Worm (Caenorhabditis elegans): ENCODE measurements around the gene srbc-45.

The srbc-45 gene

DNA sequence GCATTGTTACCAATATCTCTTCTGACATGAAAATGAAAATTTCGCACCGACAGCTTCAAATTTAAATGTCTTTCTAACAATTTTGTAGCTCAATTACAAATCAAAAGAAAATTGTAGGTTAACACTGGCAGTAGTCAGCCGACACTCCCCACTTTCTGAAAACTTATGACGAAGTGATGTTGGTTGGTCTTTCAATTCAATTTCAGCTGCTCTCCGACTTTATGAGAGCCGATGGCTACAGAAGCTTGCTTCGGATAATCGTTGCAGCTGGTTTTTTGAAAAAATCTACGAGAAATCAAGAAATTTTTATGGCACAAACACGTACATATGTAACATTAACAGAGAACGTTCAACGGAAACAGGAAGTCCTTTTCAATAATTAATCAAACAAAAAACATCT, 18.5 kb upstream of the srbc-45 start, which contains the start of gene sre-20:
Gene sre-20, minus strand, starts transcription at position 101 of the 400 bp plus-strand sequence.
- no peak for TF ChIP-seq T22C8.4 (GFP tag; IDR thresholded peaks at IDR 0.05)
- TF ChIP-seq ztf-23 (GFP tag; IDR thresholded peaks at IDR 0.05), result no peak
- no peak for TF ChIP-seq tab-1 (GFP tag; IDR thresholded peaks at IDR 0.05)
- no peak for TF ChIP-seq ztf-29 (GFP tag; IDR thresholded peaks at IDR 0.05)
- TF ChIP-seq flt-1 (GFP tag; IDR thresholded peaks at IDR 0.05), result no peak
- TF ChIP-seq med-1 (GFP tag; optimal IDR thresholded peaks at IDR 0.05; ENCODE audit: insufficient read depth), result no peak
- TF ChIP-seq klf-2 (GFP tag; conservative IDR thresholded peaks at IDR 0.05), result no peak
- TF ChIP-seq cog-1 (tag; optimal IDR thresholded peaks at IDR 0.05), result no peak
- TF ChIP-seq ref-1 (GFP tag; conservative IDR thresholded peaks at IDR 0.05), result no peak

DNA sequence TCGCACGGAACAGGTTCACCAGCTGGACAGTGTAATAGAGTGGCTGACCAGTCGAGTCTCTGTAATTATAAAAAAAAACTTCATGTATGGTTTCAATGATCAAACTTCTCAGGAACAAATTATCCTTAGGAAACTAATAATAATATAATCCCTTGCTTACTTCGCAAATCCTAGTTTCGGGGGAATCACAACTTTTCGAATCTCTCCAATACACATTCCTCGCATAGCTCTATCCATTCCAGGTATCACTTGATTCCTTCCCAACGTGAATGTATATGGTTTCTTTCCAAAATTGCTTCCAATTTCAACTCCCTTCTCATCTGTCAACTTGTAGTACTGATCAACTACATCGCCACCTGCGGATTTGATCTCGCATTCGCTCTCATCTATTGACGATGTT, 17.0 kb upstream of the srbc-45 start:
- TF ChIP-seq cog-1 (tag; optimal IDR thresholded peaks at IDR 0.05), result no peak
- TF ChIP-seq ztf-23 (GFP tag; IDR thresholded peaks at IDR 0.05), result no peak
- TF ChIP-seq ref-1 (GFP tag; conservative IDR thresholded peaks at IDR 0.05), result no peak
- TF ChIP-seq T22C8.4 (GFP tag; IDR thresholded peaks at IDR 0.05), result no peak
- no peak for TF ChIP-seq med-1 (GFP tag; optimal IDR thresholded peaks at IDR 0.05; ENCODE audit: insufficient read depth)
- TF ChIP-seq ztf-29 (GFP tag; IDR thresholded peaks at IDR 0.05), result no peak
- no peak for TF ChIP-seq tab-1 (GFP tag; IDR thresholded peaks at IDR 0.05)

DNA sequence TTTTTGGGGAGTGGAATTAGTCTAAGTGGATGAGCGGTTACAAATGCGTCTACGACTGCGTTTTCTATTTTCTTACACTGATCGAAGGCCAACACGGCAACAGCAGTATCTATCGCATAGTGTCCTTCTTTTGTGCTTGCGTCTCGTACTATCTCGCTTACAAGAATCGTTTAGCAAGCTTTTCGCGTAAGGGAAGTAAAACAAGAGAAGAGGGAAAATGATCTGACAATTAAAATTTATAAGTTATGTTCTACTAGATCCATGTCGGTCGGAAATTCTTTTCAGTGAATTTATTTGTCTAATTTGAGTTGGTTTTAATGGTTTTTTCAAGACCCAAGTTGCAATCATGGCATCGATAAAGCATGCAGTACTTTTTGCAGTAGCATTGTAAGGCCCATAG, 16.3 kb upstream of the srbc-45 start, which contains the start of gene fkb-4:
Gene fkb-4, minus strand, starts transcription at position 101 of the 400 bp plus-strand sequence.
- TF ChIP-seq cog-1 (tag; optimal IDR thresholded peaks at IDR 0.05) (no peak), flt-1 (GFP tag; IDR thresholded peaks at IDR 0.05) (no peak), med-1 (GFP tag; optimal IDR thresholded peaks at IDR 0.05; ENCODE audit: insufficient read depth) (no peak), klf-2 (GFP tag; conservative IDR thresholded peaks at IDR 0.05) (no peak), tab-1 (GFP tag; IDR thresholded peaks at IDR 0.05) (no peak), T22C8.4 (GFP tag; IDR thresholded peaks at IDR 0.05) (no peak), ztf-23 (GFP tag; IDR thresholded peaks at IDR 0.05) (no peak), ztf-29 (GFP tag; IDR thresholded peaks at IDR 0.05) (no peak), ref-1 (GFP tag; conservative IDR thresholded peaks at IDR 0.05) (no peak)

DNA sequence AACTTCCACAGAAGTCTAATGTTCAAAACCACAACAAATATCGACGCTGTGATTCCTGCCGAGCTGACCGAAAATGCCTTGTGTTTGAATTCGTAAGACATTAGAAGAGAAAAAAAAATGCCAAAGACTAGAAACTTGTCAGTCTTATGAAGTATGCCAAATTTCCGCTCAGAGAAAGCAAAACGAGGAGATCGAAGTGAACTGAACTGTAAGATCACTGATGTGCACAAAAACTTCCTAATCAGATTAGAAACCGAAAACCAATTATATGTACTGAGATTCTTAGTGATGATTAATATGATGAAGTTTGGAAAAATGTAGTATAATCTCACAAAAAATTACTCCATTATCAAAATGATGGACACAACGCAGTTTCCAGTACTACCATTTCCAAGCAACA, 14.9 kb upstream of the srbc-45 start, which contains the start of gene srbc-44:
Gene srbc-44, minus strand, starts transcription at position 101 of the 400 bp plus-strand sequence.
- no peak for TF ChIP-seq cog-1 (tag; optimal IDR thresholded peaks at IDR 0.05)

DNA sequence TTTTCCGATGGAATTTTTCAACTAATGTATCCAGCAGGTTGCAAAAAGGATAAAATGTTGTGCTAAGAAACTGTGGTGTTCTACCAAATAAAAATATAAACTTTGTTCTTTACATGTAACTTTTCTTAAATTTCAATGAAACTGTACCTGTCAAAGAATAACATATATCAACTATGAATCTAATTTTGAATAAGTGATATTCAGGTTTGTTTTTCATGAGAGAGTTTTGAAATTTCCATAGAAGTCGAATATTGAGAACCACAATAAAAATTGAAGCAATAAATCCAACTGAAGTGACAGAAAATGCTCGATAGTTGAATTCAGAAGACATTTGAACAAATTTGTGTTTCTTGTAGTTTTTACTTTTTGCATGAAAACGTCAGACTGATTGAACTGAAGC, 13.2 kb upstream of the srbc-45 start, which contains the start of gene srbc-43:
Gene srbc-43, minus strand, starts transcription at position 331 of the 400 bp plus-strand sequence.
- TF ChIP-seq tab-1 (GFP tag; IDR thresholded peaks at IDR 0.05), result no peak

DNA sequence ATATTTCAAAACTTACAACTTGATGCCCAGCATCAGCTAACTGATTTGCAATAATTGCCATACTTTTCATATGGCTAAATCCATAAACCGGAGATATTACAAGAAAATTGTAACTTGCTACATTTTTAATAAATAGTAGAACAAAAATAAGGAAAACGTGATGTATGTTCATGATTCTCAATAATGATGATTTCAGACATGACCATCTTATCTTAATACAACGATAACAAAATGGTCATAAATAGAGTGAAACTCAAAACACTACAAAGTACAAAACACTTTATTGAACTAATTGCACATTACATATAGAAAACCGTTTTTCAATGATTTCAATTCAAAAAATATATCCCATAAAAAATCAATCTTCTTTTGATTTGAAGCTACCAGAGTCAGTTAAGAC, 10.6 kb upstream of the srbc-45 start, which contains the start of gene ugt-5:
Gene ugt-5, minus strand, starts transcription at position 214 of the 400 bp plus-strand sequence.
- TF ChIP-seq cog-1 (tag; optimal IDR thresholded peaks at IDR 0.05) (no peak), flt-1 (GFP tag; IDR thresholded peaks at IDR 0.05) (no peak), tab-1 (GFP tag; IDR thresholded peaks at IDR 0.05) (no peak), ref-1 (GFP tag; conservative IDR thresholded peaks at IDR 0.05) (no peak), T22C8.4 (GFP tag; IDR thresholded peaks at IDR 0.05) (no peak), med-1 (GFP tag; optimal IDR thresholded peaks at IDR 0.05; ENCODE audit: insufficient read depth) (no peak), ztf-29 (GFP tag; IDR thresholded peaks at IDR 0.05) (no peak), klf-2 (GFP tag; conservative IDR thresholded peaks at IDR 0.05) (no peak), ztf-23 (GFP tag; IDR thresholded peaks at IDR 0.05) (no peak)

DNA sequence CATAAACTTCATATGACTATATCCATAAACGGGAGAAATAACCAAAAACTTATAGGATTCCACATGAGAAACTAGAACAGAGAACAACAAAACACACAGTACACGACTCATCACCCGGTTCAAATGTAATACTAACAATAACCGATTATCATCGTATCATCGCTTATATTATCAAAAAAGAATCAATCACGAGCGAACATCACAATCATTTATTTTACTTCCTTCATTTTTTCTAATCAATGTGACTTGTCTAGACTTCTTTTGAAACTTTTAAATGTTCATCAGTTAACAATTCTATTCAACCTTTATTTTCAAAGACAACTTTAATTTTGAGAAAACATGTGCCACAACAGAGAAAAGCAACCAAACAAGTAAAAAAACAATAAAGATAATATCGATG, 8.2 kb upstream of the srbc-45 start, which contains the start of gene ugt-4:
Gene ugt-4, minus strand, starts transcription at position 141 of the 400 bp plus-strand sequence.
- TF ChIP-seq ref-1 (GFP tag; conservative IDR thresholded peaks at IDR 0.05) (no peak), ztf-23 (GFP tag; IDR thresholded peaks at IDR 0.05) (no peak), flt-1 (GFP tag; IDR thresholded peaks at IDR 0.05) (no peak), tab-1 (GFP tag; IDR thresholded peaks at IDR 0.05) (no peak), cog-1 (tag; optimal IDR thresholded peaks at IDR 0.05) (no peak), med-1 (GFP tag; optimal IDR thresholded peaks at IDR 0.05; ENCODE audit: insufficient read depth) (no peak), klf-2 (GFP tag; conservative IDR thresholded peaks at IDR 0.05) (no peak), T22C8.4 (GFP tag; IDR thresholded peaks at IDR 0.05) (no peak), ztf-29 (GFP tag; IDR thresholded peaks at IDR 0.05) (no peak)

DNA sequence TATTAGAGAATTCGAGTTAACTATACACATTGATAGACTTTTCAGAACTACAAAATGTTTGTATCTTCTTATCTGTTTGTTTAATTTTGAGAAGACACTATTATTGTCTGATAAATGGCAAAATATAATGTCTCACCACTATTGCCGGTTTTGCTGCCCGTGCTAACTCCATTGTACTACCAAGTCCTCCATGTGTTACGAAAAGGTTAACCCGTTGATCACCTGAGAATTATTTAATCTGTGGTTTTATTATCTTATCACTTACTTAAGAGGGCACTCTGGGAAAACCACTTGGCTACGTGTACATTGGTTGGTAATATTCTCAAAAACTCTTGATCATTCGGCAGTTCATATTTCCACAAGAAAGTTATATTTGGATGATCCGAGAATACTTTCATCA, 7.4 kb upstream of the srbc-45 start:
- TF ChIP-seq T22C8.4 (GFP tag; IDR thresholded peaks at IDR 0.05) (no peak), ref-1 (GFP tag; conservative IDR thresholded peaks at IDR 0.05) (no peak), klf-2 (GFP tag; conservative IDR thresholded peaks at IDR 0.05) (no peak), ztf-29 (GFP tag; IDR thresholded peaks at IDR 0.05) (no peak), ztf-23 (GFP tag; IDR thresholded peaks at IDR 0.05) (no peak), flt-1 (GFP tag; IDR thresholded peaks at IDR 0.05) (no peak), cog-1 (tag; optimal IDR thresholded peaks at IDR 0.05) (no peak)

DNA sequence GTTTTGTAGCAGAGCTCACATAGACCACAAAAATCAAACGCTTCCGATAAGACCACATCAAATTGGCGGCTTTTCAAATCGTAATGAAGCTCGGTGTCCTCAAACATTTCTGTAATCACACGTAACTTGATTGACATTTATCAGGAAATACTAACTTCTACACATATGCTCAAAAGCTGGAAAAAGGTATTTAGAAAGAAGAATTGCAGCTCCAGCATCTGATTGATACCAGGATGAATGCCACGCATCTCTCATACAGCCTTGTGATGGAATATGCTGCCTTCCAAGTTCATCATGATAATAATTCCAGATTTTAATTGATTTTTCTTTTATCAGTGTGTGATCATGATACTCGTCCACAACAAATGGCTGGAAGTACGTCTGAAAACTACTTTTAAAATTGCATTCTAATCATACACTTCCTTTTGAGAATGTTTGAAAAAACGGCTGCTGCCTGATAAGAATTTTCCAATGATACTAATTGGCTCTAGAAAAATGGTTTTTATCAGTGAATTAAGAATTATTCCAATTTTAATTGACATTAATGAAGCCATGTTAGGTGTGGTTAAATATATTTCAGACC, 6.4 kb upstream of the srbc-45 start:
- TF ChIP-seq cog-1 (tag; optimal IDR thresholded peaks at IDR 0.05), result no peak
- no peak for TF ChIP-seq tab-1 (GFP tag; IDR thresholded peaks at IDR 0.05)
- TF ChIP-seq ztf-29 (GFP tag; IDR thresholded peaks at IDR 0.05), result no peak
- TF ChIP-seq T22C8.4 (GFP tag; IDR thresholded peaks at IDR 0.05), result no peak
- no peak for TF ChIP-seq ztf-23 (GFP tag; IDR thresholded peaks at IDR 0.05)
- no peak for TF ChIP-seq ref-1 (GFP tag; conservative IDR thresholded peaks at IDR 0.05)
- no peak for TF ChIP-seq flt-1 (GFP tag; IDR thresholded peaks at IDR 0.05)
- TF ChIP-seq med-1 (GFP tag; optimal IDR thresholded peaks at IDR 0.05; ENCODE audit: insufficient read depth), result no peak

DNA sequence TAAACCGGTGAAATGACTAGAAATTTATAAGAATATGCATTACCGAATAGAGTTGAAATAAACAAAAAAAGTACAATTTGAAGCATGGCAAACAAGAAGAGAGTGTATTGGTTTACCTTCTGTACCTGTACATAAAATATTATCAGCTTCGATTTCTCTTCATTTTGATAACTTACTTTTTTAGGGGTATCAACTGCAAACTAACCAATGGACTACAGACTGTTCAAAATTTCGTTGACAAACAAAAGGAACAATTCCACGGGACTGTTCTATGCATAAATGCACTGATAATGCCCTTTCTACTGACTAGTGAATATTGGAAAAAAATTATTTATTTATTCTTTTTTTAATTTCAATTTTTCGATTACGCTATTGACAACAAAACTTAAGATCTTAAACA, 5.4 kb upstream of the srbc-45 start, which contains the start of gene ugt-6:
Gene ugt-6, minus strand, starts transcription at position 233 of the 400 bp plus-strand sequence.
- TF ChIP-seq tab-1 (GFP tag; IDR thresholded peaks at IDR 0.05), result no peak
- TF ChIP-seq med-1 (GFP tag; optimal IDR thresholded peaks at IDR 0.05; ENCODE audit: insufficient read depth), result no peak
- TF ChIP-seq cog-1 (tag; optimal IDR thresholded peaks at IDR 0.05), result no peak
- no peak for TF ChIP-seq klf-2 (GFP tag; conservative IDR thresholded peaks at IDR 0.05)
- TF ChIP-seq ref-1 (GFP tag; conservative IDR thresholded peaks at IDR 0.05), result no peak
- no peak for TF ChIP-seq ztf-23 (GFP tag; IDR thresholded peaks at IDR 0.05)
- no peak for TF ChIP-seq ztf-29 (GFP tag; IDR thresholded peaks at IDR 0.05)
- no peak for TF ChIP-seq T22C8.4 (GFP tag; IDR thresholded peaks at IDR 0.05)
- TF ChIP-seq flt-1 (GFP tag; IDR thresholded peaks at IDR 0.05), result no peak

Measured in whole organism, midembryonic.